Worm (Caenorhabditis elegans) whole organism, mixed stage, embryonic: ENCODE data around the gene T22D1.1.
A peak's percentile ranks its signal among the peaks of the same experiment; 100 is the strongest.

Experiments used
- bed-3 ChIP-seq: fragments of 200-800 bp; sonication (Bioruptor generic); optimal IDR thresholded peaks from 3 replicates; lab custom pipeline; 2018; ENCODE audit warnings: mild to moderate bottlenecking, missing genetic modification characterization, moderate library complexity, missing compliant biosample characterization
- blmp-1 ChIP-seq: fragments of 150-350 bp; optimal IDR thresholded peaks from 2 replicates; lab custom pipeline; 2014; ENCODE audit warnings: missing biosample characterization, missing genetic modification characterization
- ceh-39 ChIP-seq: fragments of 150-350 bp; optimal IDR thresholded peaks from 2 replicates; lab custom pipeline; 2014; ENCODE audit warnings: missing biosample characterization, missing genetic modification characterization
- ceh-43 ChIP-seq: fragments of 200-800 bp; sonication (Bioruptor generic); optimal IDR thresholded peaks from 2 replicates; lab custom pipeline; 2018; ENCODE audit warnings: mild to moderate bottlenecking, missing genetic modification characterization, moderate library complexity, missing compliant biosample characterization
- ceh-83 ChIP-seq: fragments of 200-800 bp; sonication (Bioruptor generic); optimal IDR thresholded peaks from 2 replicates; lab custom pipeline; 2018; ENCODE audit warnings: mild to moderate bottlenecking, missing genetic modification characterization, missing compliant biosample characterization
- ces-1 ChIP-seq: fragments of 150-350 bp; optimal IDR thresholded peaks from 2 replicates; lab custom pipeline; 2014; ENCODE audit warnings: missing biosample characterization, missing genetic modification reagents, missing genetic modification characterization
- drap-1 ChIP-seq: fragments of 200-800 bp; sonication (Bioruptor generic); optimal IDR thresholded peaks from 3 replicates; lab custom pipeline; 2018; ENCODE audit warnings: mild to moderate bottlenecking, missing genetic modification characterization, missing compliant biosample characterization
- elt-1 ChIP-seq: sonication (generic microtip); optimal IDR thresholded peaks from 2 replicates; lab custom pipeline; 2017; ENCODE audit warnings: missing genetic modification characterization, mild to moderate bottlenecking, missing compliant biosample characterization, antibody characterized with exemption, moderate library complexity, borderline replicate concordance; ENCODE audit not compliant: insufficient read depth
- elt-3 ChIP-seq: fragments of 150-350 bp; optimal IDR thresholded peaks from 2 replicates; lab custom pipeline; 2014; ENCODE audit warnings: missing biosample characterization, missing genetic modification characterization
- ham-2 ChIP-seq: fragments of 200-800 bp; sonication (Bioruptor generic); optimal IDR thresholded peaks from 2 replicates; lab custom pipeline; 2018; ENCODE audit warnings: mild to moderate bottlenecking, missing genetic modification characterization, missing compliant biosample characterization
- hlh-1 ChIP-seq: fragments of 150-350 bp; optimal IDR thresholded peaks from 2 replicates; lab custom pipeline; 2014; ENCODE audit warnings: missing biosample characterization, missing genetic modification reagents, missing genetic modification characterization
- lin-13 ChIP-seq: fragments of 150-350 bp; optimal IDR thresholded peaks from 2 replicates; lab custom pipeline; 2014; ENCODE audit warnings: missing biosample characterization, missing genetic modification characterization
- lin-32 ChIP-seq: fragments of 200-800 bp; sonication (Bioruptor generic); optimal IDR thresholded peaks from 2 replicates; lab custom pipeline; 2018; ENCODE audit warnings: mild to moderate bottlenecking, missing genetic modification characterization, missing compliant biosample characterization
- lsy-2 ChIP-seq: fragments of 150-350 bp; optimal IDR thresholded peaks from 2 replicates; lab custom pipeline; 2014; ENCODE audit warnings: missing biosample characterization, missing genetic modification characterization
- mep-1 ChIP-seq: fragments of 150-350 bp; optimal IDR thresholded peaks from 2 replicates; lab custom pipeline; 2017; ENCODE audit warnings: missing biosample characterization, missing genetic modification reagents, missing genetic modification characterization, inconsistent platforms
- nhr-12 ChIP-seq: fragments of 150-350 bp; optimal IDR thresholded peaks from 2 replicates; lab custom pipeline; 2014; ENCODE audit warnings: missing biosample characterization, missing genetic modification characterization
- nhr-2 ChIP-seq: fragments of 150-350 bp; optimal IDR thresholded peaks from 2 replicates; lab custom pipeline; 2014; ENCODE audit warnings: missing biosample characterization, missing genetic modification characterization
- nhr-237 ChIP-seq: fragments of 150-350 bp; optimal IDR thresholded peaks from 2 replicates; lab custom pipeline; 2014; ENCODE audit warnings: missing biosample characterization, missing genetic modification characterization
- nhr-28 ChIP-seq: fragments of 150-350 bp; optimal IDR thresholded peaks from 2 replicates; lab custom pipeline; 2014; ENCODE audit warnings: missing biosample characterization, missing genetic modification characterization
- nhr-76 ChIP-seq: sonication (generic microtip); optimal IDR thresholded peaks from 2 replicates; lab custom pipeline; 2017; ENCODE audit warnings: missing biosample characterization, missing genetic modification characterization
- pha-4 ChIP-seq: fragments of 150-350 bp; optimal IDR thresholded peaks from 2 replicates; lab custom pipeline; 2018; ENCODE audit warnings: missing biosample characterization, missing genetic modification reagents, missing genetic modification characterization
- sem-2 ChIP-seq: fragments of 200-800 bp; sonication (Bioruptor generic); optimal IDR thresholded peaks from 2 replicates; lab custom pipeline; 2018; ENCODE audit warnings: mild to moderate bottlenecking, missing genetic modification characterization, missing compliant biosample characterization
- snpc-4 ChIP-seq: fragments of 150-350 bp; optimal IDR thresholded peaks from 2 replicates; lab custom pipeline; 2014; ENCODE audit warnings: missing biosample characterization, missing genetic modification characterization
- sptf-1 ChIP-seq: sonication (generic microtip); optimal IDR thresholded peaks from 2 replicates; lab custom pipeline; 2017; ENCODE audit warnings: mild to moderate bottlenecking, missing genetic modification characterization, moderate library complexity, missing compliant biosample characterization
- tbx-8 ChIP-seq: fragments of 200-800 bp; sonication (Bioruptor generic); optimal IDR thresholded peaks from 2 replicates; lab custom pipeline; 2018; ENCODE audit warnings: mild to moderate bottlenecking, missing genetic modification characterization, moderate library complexity, missing compliant biosample characterization
- unc-62 ChIP-seq: fragments of 150-350 bp; optimal IDR thresholded peaks from 2 replicates; lab custom pipeline; 2014; ENCODE audit warnings: missing biosample characterization, missing genetic modification reagents, missing genetic modification characterization
- zip-8 ChIP-seq: fragments of 150-350 bp; optimal IDR thresholded peaks from 2 replicates; lab custom pipeline; 2014; ENCODE audit warnings: missing biosample characterization, missing genetic modification characterization

T22D1.1 gene

ce11 chrIV:6909863-6910733 is 13.1 kb upstream of the T22D1.1 start, which contains the start of the genes rpn-1 and ribo-1:
Gene rpn-1 (minus strand): TSS chrIV:6909913.
Gene ribo-1 (plus strand): TSS chrIV:6910683.
- TF ChIP-seq sem-2 (no peak), mep-1 (tag; lab: Kevin White, UChicago) (peak; percentile 15), nhr-237 (tag; lab: Kevin White, UChicago) (peak; percentile 22), drap-1 (GFP tag; lab: Kevin White, UChicago) (no peak)

- TF ChIP-seq ceh-83 (GFP tag; lab: Kevin White, UChicago) = no peak
- TF ChIP-seq zip-8 (tag; lab: Kevin White, UChicago) = no peak
- TF ChIP-seq nhr-28 (tag; lab: Kevin White, UChicago) = no peak
- TF ChIP-seq mep-1 (tag; lab: Kevin White, UChicago) = no peak
- TF ChIP-seq nhr-12 = no peak
- no peak for TF ChIP-seq snpc-4
- TF ChIP-seq bed-3 = no peak
- no peak for TF ChIP-seq blmp-1 (tag; lab: Kevin White, UChicago)
- no peak for TF ChIP-seq lin-13 (tag; lab: Kevin White, UChicago)
- TF ChIP-seq ham-2 (GFP tag; lab: Kevin White, UChicago) = no peak
These were observed 10.2 kb upstream of the T22D1.1 start, which contains the start of gene T22D1.3 for ce11 chrIV:6912851-6913588. Gene T22D1.3 (plus strand): TSS chrIV:6913538.

DNA sequence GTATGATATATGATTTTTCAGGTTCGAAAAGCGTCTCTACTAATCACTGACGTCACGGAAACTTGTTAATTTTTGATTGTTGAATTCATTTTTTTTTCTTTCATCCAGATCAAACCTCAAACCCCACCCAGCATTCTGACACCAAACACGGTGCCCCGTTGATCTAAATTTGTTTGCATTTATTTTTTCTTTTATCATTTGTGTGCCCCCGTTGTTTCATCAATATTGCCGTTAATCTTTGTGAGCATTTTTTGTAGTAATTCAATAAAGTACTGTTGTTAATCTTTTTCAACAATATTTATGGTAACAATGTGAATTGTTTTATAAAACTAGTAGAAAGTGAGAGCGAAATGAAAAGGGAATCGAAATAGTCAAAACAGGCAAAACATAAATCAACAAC is 6.3 kb upstream of the T22D1.1 start:
- TF ChIP-seq hlh-1 (tag; lab: Kevin White, UChicago) (no peak), blmp-1 (tag; lab: Kevin White, UChicago) (no peak), mep-1 (tag; lab: Kevin White, UChicago) (no peak)

DNA sequence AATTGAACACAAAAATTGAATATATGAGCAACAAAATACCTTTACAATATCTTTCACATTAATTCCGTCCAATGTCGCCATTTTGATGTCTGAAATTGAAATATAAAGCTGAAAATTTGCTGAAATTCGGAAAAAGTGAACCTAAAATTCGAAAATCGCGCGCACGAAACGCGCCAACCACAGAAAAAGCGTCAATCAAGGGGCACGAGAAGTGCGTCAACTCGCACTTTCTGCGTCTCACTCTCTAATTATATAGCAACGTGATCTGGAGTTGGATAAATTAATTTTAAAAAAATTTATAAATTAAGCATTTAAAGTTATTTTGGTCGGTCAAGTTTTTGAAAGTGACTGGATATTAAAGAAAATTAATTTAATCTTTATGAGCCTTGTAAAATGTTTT is 3.9 kb upstream of the T22D1.1 start, which contains the start of gene ruvb-2:
Gene ruvb-2, minus strand, starts transcription at position 89 of the 400 bp plus-strand sequence.
- peak; percentile 65 for TF ChIP-seq mep-1 (tag; lab: Kevin White, UChicago)
- peak; percentile 59 for TF ChIP-seq pha-4 (tag; lab: Kevin White, UChicago)
- TF ChIP-seq nhr-2 = peak; percentile 4
- TF ChIP-seq ceh-43 (GFP tag; lab: Kevin White, UChicago) = peak; percentile 42
- TF ChIP-seq lin-13 (tag; lab: Kevin White, UChicago) = peak; percentile 58
- peak; percentile 93 for TF ChIP-seq ces-1
- peak; percentile 27 for TF ChIP-seq blmp-1 (tag; lab: Kevin White, UChicago)
- TF ChIP-seq sptf-1 (tag; lab: Kevin White, UChicago) = peak; percentile 38
- TF ChIP-seq nhr-28 (tag; lab: Kevin White, UChicago) = no peak
- TF ChIP-seq ham-2 (GFP tag; lab: Kevin White, UChicago) = no peak
- TF ChIP-seq tbx-8 (GFP tag; lab: Kevin White, UChicago) = no peak
- peak; percentile 69 for TF ChIP-seq nhr-237 (tag; lab: Kevin White, UChicago)
- TF ChIP-seq lsy-2 (tag; lab: Kevin White, UChicago) = peak; percentile 81
- no peak for TF ChIP-seq drap-1 (GFP tag; lab: Kevin White, UChicago)

DNA sequence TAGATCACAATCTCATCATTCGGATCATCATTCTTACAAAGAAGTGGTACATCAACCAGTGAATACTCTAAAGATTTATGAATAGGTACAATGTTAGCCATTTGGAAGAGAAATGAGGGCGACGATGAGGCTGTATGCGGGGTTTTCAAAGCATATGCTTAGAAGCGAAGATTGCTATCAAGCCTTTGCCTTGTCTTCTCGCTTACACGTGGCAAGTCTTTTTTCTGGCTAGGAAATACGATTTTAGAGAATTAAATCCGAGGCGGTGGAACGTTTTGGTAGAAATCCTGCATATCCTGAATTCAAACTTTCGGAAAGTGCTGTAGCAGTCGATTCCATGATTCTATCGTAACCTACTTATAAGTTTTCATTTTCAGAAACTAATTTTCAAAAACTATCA is 3.1 kb upstream of the T22D1.1 start, which contains the start of gene T22D1.18:
Gene T22D1.18, minus strand, starts transcription at position 101 of the 400 bp plus-strand sequence.
- no peak for TF ChIP-seq lin-13 (tag; lab: Kevin White, UChicago)
- TF ChIP-seq unc-62 (GFP tag; lab: Kevin White, UChicago) = no peak
- no peak for TF ChIP-seq snpc-4
- no peak for TF ChIP-seq ceh-39 (tag; lab: Kevin White, UChicago)
- no peak for TF ChIP-seq elt-3 (tag; lab: Kevin White, UChicago)
- no peak for TF ChIP-seq nhr-76 (tag; lab: Kevin White, UChicago)
- TF ChIP-seq ces-1 = no peak
- no peak for TF ChIP-seq zip-8 (tag; lab: Kevin White, UChicago)

- TF ChIP-seq ceh-83 (GFP tag; lab: Kevin White, UChicago) (no peak), snpc-4 (no peak), lin-32 (no peak), nhr-76 (tag; lab: Kevin White, UChicago) (no peak), elt-1 (tag; lab: Kevin White, UChicago) (peak; percentile 54), nhr-237 (tag; lab: Kevin White, UChicago) (no peak), sem-2 (no peak)
- TF ChIP-seq, all 35 proteins: peak for 1
These were observed 2.4 kb downstream of the T22D1.1 start for ce11 chrIV:6925520-6925919.
